Worm (Caenorhabditis elegans) whole organism, early embryonic: ENCODE results near the gene srh-247.

Source experiments
- B0310.2 ChIP-seq: sonication (generic microtip); optimal IDR thresholded peaks from 2 replicates; lab custom pipeline; 2016; ENCODE audit warnings: mild to moderate bottlenecking, missing genetic modification characterization, missing compliant biosample characterization
- F13C5.2 ChIP-seq: sonication (generic microtip); optimal IDR thresholded peaks from 2 replicates; lab custom pipeline; 2017; ENCODE audit warnings: mild to moderate bottlenecking, missing genetic modification characterization, inconsistent platforms, missing compliant biosample characterization
- aly-1 ChIP-seq: sonication (generic microtip); optimal IDR thresholded peaks from 2 replicates; lab custom pipeline; 2016; ENCODE audit warnings: missing genetic modification characterization, missing compliant biosample characterization
- ama-1 ChIP-seq: fragments of 150-350 bp; optimal IDR thresholded peaks from 2 replicates; lab custom pipeline; 2014
- ceh-13 ChIP-seq: fragments of 200-800 bp; sonication (Bioruptor generic); optimal IDR thresholded peaks from 2 replicates; lab custom pipeline; 2018; ENCODE audit warnings: mild to moderate bottlenecking, missing genetic modification characterization, missing compliant biosample characterization
- ceh-36 ChIP-seq: sonication (generic microtip); optimal IDR thresholded peaks from 2 replicates; lab custom pipeline; 2016; ENCODE audit warnings: missing genetic modification characterization, inconsistent platforms, missing compliant biosample characterization
- ets-7 ChIP-seq: sonication (generic microtip); optimal IDR thresholded peaks from 2 replicates; lab custom pipeline; 2016; ENCODE audit warnings: missing genotype, missing genetic modification characterization, missing compliant biosample characterization
- flt-1 ChIP-seq: fragments of 200-800 bp; sonication (Bioruptor generic); IDR thresholded peaks from 2 replicates; pipeline ENCODE4 v1.3.6; 2022; ENCODE audit warnings: missing genetic modification characterization, missing compliant biosample characterization
- hmbx-1 ChIP-seq: sonication (generic microtip); optimal IDR thresholded peaks from 2 replicates; lab custom pipeline; 2016; ENCODE audit warnings: mild to moderate bottlenecking, missing genetic modification characterization, missing compliant biosample characterization
- hmg-4 ChIP-seq: fragments of 200-800 bp; sonication (Bioruptor generic); optimal IDR thresholded peaks from 2 replicates; lab custom pipeline; 2018; ENCODE audit warnings: mild to moderate bottlenecking, missing genetic modification characterization, missing compliant biosample characterization
- hnd-1 ChIP-seq: sonication (generic microtip); optimal IDR thresholded peaks from 2 replicates; lab custom pipeline; 2016; ENCODE audit warnings: missing genetic modification characterization, missing compliant biosample characterization
- pes-1 ChIP-seq: fragments of 200-800 bp; sonication (Bioruptor generic); IDR thresholded peaks from 2 replicates; pipeline ENCODE4 v1.3.6; 2022; ENCODE audit warnings: missing genetic modification reagents, missing genetic modification characterization, missing compliant biosample characterization
- scrt-1 ChIP-seq: fragments of 200-800 bp; sonication (Bioruptor generic); IDR thresholded peaks from 2 replicates; pipeline ENCODE4 v1.3.6; 2022; ENCODE audit warnings: missing genetic modification characterization, missing compliant biosample characterization
- sea-1 ChIP-seq: fragments of 200-800 bp; sonication (Bioruptor generic); conservative IDR thresholded peaks from 2 replicates; pipeline ENCODE4 v1.3.6; 2022; ENCODE audit warnings: missing genetic modification characterization, missing compliant biosample characterization
- tbx-11 ChIP-seq: fragments of 200-800 bp; sonication (Bioruptor generic); IDR thresholded peaks from 2 replicates; pipeline ENCODE4 v1.3.6; 2022; ENCODE audit warnings: missing genetic modification characterization, missing compliant biosample characterization
- tbx-37 ChIP-seq: fragments of 200-800 bp; sonication (Bioruptor generic); conservative IDR thresholded peaks from 2 replicates; pipeline ENCODE4 v1.3.6; 2022; ENCODE audit warnings: missing genetic modification reagents, missing genetic modification characterization, missing compliant biosample characterization
- tra-4 ChIP-seq: sonication (generic microtip); optimal IDR thresholded peaks from 2 replicates; lab custom pipeline; 2017; ENCODE audit warnings: missing genetic modification characterization, missing compliant biosample characterization

The srh-247 gene

DNA sequence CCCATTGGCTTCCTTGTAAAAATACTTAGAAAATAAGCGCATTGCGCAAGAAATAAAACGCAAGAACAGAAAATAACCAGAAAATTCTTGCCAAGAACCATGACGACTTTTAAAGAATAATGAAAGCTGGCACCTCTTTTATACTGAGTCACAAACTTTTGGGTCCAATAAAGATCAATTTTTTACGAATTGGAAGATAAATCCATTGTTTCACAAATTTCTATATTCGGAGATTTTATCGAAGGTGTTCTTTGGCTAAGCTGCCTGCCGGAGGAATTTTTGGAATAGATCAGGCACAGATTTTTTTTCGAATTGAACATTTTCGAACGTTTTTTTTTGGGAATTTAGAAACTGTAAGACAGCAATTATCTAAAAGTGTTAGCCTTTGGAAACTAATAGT, 21.1 kb downstream of the srh-247 start, which contains the start of gene C31B8.9:
TSS of gene C31B8.9 (minus strand) at position 101 of the 400 bp plus-strand sequence.
- TF ChIP-seq hnd-1 (tag; lab: Kevin White, UChicago), result no peak
- no peak for TF ChIP-seq ets-7
- no peak for TF ChIP-seq pes-1 (GFP tag; lab: Robert Waterston, UW)
- TF ChIP-seq scrt-1, result no peak
- TF ChIP-seq tbx-11 (GFP tag; lab: Robert Waterston, UW), result no peak
- TF ChIP-seq hmg-4 (GFP tag; lab: Kevin White, UChicago), result no peak
- TF ChIP-seq B0310.2 (tag; lab: Kevin White, UChicago), result no peak
- no peak for TF ChIP-seq aly-1
- TF ChIP-seq tbx-37 (GFP tag; lab: Robert Waterston, UW), result no peak
- no peak for TF ChIP-seq tra-4 (tag; lab: Kevin White, UChicago)
- TF ChIP-seq flt-1 (GFP tag; lab: Robert Waterston, UW), result no peak
- no peak for TF ChIP-seq F13C5.2 (tag; lab: Kevin White, UChicago)
- TF ChIP-seq hmbx-1 (tag; lab: Kevin White, UChicago), result no peak
- TF ChIP-seq ceh-13 (GFP tag; lab: Kevin White, UChicago), result no peak
- no peak for TF ChIP-seq sea-1
- TF ChIP-seq ama-1, result no peak
- no peak for TF ChIP-seq ceh-36 (tag; lab: Kevin White, UChicago)

DNA sequence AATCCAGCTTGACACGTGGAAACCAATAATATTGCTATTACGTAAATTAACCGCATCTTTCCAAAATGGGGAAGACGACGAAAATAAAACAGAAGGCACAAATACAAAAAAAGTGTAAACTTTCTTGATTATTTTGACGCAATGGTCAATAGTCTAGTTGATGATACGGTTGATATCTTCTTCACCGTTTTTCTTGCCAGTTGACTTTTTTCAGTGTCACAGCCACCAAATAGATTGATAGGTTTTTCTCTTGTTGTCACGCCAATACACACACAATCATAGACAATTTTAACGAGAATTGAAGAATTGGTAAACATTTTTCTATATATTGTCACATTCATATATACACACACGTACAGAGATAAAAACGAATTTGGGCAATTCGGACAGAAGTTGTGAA, 24.4 kb downstream of the srh-247 start, which contains the start of gene zmp-3:
TSS of gene zmp-3 (minus strand) at position 101 of the 400 bp plus-strand sequence.
- no peak for TF ChIP-seq pes-1 (GFP tag; lab: Robert Waterston, UW)
- TF ChIP-seq tbx-37 (GFP tag; lab: Robert Waterston, UW), result no peak
- no peak for TF ChIP-seq tra-4 (tag; lab: Kevin White, UChicago)
- TF ChIP-seq aly-1, result no peak
- TF ChIP-seq scrt-1, result no peak
- TF ChIP-seq flt-1 (GFP tag; lab: Robert Waterston, UW), result no peak
- TF ChIP-seq B0310.2 (tag; lab: Kevin White, UChicago), result no peak
- no peak for TF ChIP-seq ama-1
- TF ChIP-seq hmg-4 (GFP tag; lab: Kevin White, UChicago), result no peak

DNA sequence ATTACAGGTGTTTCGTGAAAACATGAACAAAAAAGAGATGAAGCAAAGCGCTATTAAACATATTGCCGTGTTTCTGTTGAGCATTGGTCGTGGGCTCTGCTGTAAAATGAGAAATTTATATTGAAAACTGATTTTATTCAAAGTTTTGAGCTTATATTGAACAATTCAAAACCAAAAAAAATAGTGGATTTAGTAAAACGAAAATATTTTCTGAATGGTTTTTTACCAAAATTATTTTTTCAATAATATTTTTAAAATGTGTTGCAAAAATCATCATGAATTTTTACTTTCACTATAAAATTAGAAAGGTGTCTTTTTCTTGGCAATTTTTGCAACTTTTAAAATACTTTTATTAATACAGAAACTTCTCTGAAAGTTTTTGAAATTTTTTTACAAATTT, 30.7 kb downstream of the srh-247 start, which contains the start of gene C31B8.7:
TSS of gene C31B8.7 (minus strand) at position 101 of the 400 bp plus-strand sequence.
- TF ChIP-seq hmbx-1 (tag; lab: Kevin White, UChicago) (no peak), hnd-1 (tag; lab: Kevin White, UChicago) (no peak), F13C5.2 (tag; lab: Kevin White, UChicago) (no peak), pes-1 (GFP tag; lab: Robert Waterston, UW) (no peak), tbx-11 (GFP tag; lab: Robert Waterston, UW) (no peak), tbx-37 (GFP tag; lab: Robert Waterston, UW) (no peak), sea-1 (no peak), flt-1 (GFP tag; lab: Robert Waterston, UW) (no peak), ama-1 (no peak)

ce11 chrV:2899867-2900266, 34.1 kb downstream of the srh-247 start, which contains the start of gene str-46:
str-46 (minus strand) TSS chrV:2899967.
- no peak for TF ChIP-seq flt-1 (GFP tag; lab: Robert Waterston, UW)
- no peak for TF ChIP-seq tbx-37 (GFP tag; lab: Robert Waterston, UW)
- TF ChIP-seq F13C5.2 (tag; lab: Kevin White, UChicago), result no peak
- no peak for TF ChIP-seq ets-7

ce11 chrV:2896198-2896660, 37.7 kb downstream of the srh-247 start, which contains the start of gene pals-32:
pals-32 (plus strand) TSS chrV:2896610.
- TF ChIP-seq hmg-4 (GFP tag; lab: Kevin White, UChicago), result no peak
- no peak for TF ChIP-seq hnd-1 (tag; lab: Kevin White, UChicago)
- TF ChIP-seq ama-1, result no peak
- no peak for TF ChIP-seq hmbx-1 (tag; lab: Kevin White, UChicago)
- no peak for TF ChIP-seq tbx-11 (GFP tag; lab: Robert Waterston, UW)
- no peak for TF ChIP-seq ceh-13 (GFP tag; lab: Kevin White, UChicago)
- TF ChIP-seq sea-1, result no peak
- TF ChIP-seq tra-4 (tag; lab: Kevin White, UChicago), result no peak
- no peak for TF ChIP-seq tbx-37 (GFP tag; lab: Robert Waterston, UW)
- TF ChIP-seq pes-1 (GFP tag; lab: Robert Waterston, UW), result no peak
- no peak for TF ChIP-seq ets-7
- no peak for TF ChIP-seq scrt-1
- TF ChIP-seq F13C5.2 (tag; lab: Kevin White, UChicago), result no peak
- TF ChIP-seq flt-1 (GFP tag; lab: Robert Waterston, UW), result no peak
- TF ChIP-seq aly-1, result no peak
- no peak for TF ChIP-seq B0310.2 (tag; lab: Kevin White, UChicago)

- no peak for TF ChIP-seq hmg-4 (GFP tag; lab: Kevin White, UChicago)
- TF ChIP-seq hmbx-1 (tag; lab: Kevin White, UChicago), result no peak
- TF ChIP-seq scrt-1, result no peak
- no peak for TF ChIP-seq ets-7
- no peak for TF ChIP-seq tbx-37 (GFP tag; lab: Robert Waterston, UW)
- TF ChIP-seq tra-4 (tag; lab: Kevin White, UChicago), result no peak
- TF ChIP-seq B0310.2 (tag; lab: Kevin White, UChicago), result no peak
- TF ChIP-seq ceh-13 (GFP tag; lab: Kevin White, UChicago), result no peak
- TF ChIP-seq F13C5.2 (tag; lab: Kevin White, UChicago), result no peak
- no peak for TF ChIP-seq flt-1 (GFP tag; lab: Robert Waterston, UW)
- no peak for TF ChIP-seq sea-1
- TF ChIP-seq ceh-36 (tag; lab: Kevin White, UChicago), result no peak
- TF ChIP-seq tbx-11 (GFP tag; lab: Robert Waterston, UW), result no peak
- TF ChIP-seq aly-1, result no peak
- TF ChIP-seq ama-1, result no peak
- no peak for TF ChIP-seq pes-1 (GFP tag; lab: Robert Waterston, UW)
- no peak for TF ChIP-seq hnd-1 (tag; lab: Kevin White, UChicago)
Measured at ce11 chrV:2892976-2893375, 41.0 kb downstream of the srh-247 start, which contains the start of gene srh-127. srh-127 (plus strand) TSS chrV:2893276.

DNA sequence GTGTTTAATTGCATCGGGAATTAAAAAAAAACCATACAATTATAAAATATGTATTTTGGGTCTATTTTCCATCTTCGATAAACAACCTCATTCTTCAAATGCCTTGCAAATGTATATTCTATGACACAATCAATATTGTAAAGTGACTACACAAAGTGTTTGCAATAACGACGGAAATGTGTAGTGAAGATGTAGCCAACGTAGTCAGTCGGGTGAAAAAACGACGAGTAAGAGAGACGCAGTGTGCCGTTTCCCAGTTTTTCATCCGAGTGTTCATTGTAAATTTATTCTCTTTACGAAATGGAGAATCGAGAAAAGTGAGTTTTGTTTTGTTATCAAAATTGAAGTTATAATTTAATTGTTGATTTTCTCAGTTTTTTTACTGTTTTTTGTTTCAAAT, 42.0 kb downstream of the srh-247 start, which contains the start of gene F37B4.15:
TSS of gene F37B4.15 (plus strand) at position 301 of the 400 bp plus-strand sequence.
- TF ChIP-seq aly-1 (no peak), sea-1 (no peak), F13C5.2 (tag; lab: Kevin White, UChicago) (no peak), hnd-1 (tag; lab: Kevin White, UChicago) (no peak), scrt-1 (no peak)
